Fruit fly (Drosophila melanogaster) Kc167 (cell line): ENCODE data around the gene Vps2.

Experiments
- Myc ChIP-seq: fragments of >200 bp; optimal IDR thresholded peaks from 2 replicates; lab custom pipeline; 2017; ENCODE audit warnings: missing external identifiers
- Sin3A ChIP-seq: fragments of >200 bp; optimal IDR thresholded peaks from 2 replicates; lab custom pipeline; 2018; ENCODE audit warnings: missing external identifiers
- psq ChIP-seq: fragments of >200 bp; optimal IDR thresholded peaks from 2 replicates; lab custom pipeline; 2017; ENCODE audit warnings: missing external identifiers
- ttk ChIP-seq: sonication (Bioruptor generic); optimal IDR thresholded peaks from 2 replicates; lab custom pipeline; 2017; ENCODE audit warnings: missing external identifiers

- TF ChIP-seq psq: no peak
- TF ChIP-seq Myc (lab: Kevin White, UChicago): no peak
- no peak for TF ChIP-seq ttk
- TF ChIP-seq Sin3A (lab: Kevin White, UChicago): no peak
These were observed 10.3 kb upstream of the Vps2 start for dm6 chr3R:26042131-26042885.
